Worm (Caenorhabditis elegans) whole organism, L2 larva: Measurements from ENCODE around the gene C54F6.6.
"Not testable (repeated sequence)": the region's sequence is repeated elsewhere in the genome, so short reads cannot be mapped to it uniquely, and the experiment has no call there.

Experiments used
- alr-1 ChIP-seq: fragments of 150-350 bp; optimal IDR thresholded peaks from 2 replicates; lab custom pipeline; 2014; ENCODE audit warnings: missing biosample characterization, missing genetic modification characterization
- nhr-237 ChIP-seq: fragments of 150-350 bp; optimal IDR thresholded peaks from 2 replicates; lab custom pipeline; 2014; ENCODE audit warnings: missing biosample characterization, missing genetic modification characterization

ce11 chrV:7511465-7511864 is 12.0 kb upstream of the C54F6.6 start, which contains the start of gene nhr-171:
- not testable (repeated sequence) for TF ChIP-seq nhr-237, alr-1 (tag; lab: Kevin White, UChicago)
